Worm (Caenorhabditis elegans) whole organism, L2 larva: Measurements from ENCODE around the gene ncs-3.

Source experiments
- F13H6.1 ChIP-seq: sonication (generic microtip); optimal IDR thresholded peaks from 2 replicates; lab custom pipeline; 2016; ENCODE audit warnings: missing genetic modification characterization, missing compliant biosample characterization
- ama-1 ChIP-seq: fragments of 150-350 bp; optimal IDR thresholded peaks from 2 replicates; lab custom pipeline; 2018; ENCODE audit warnings: inconsistent platforms
- blmp-1 ChIP-seq: sonication (generic microtip); optimal IDR thresholded peaks from 2 replicates; lab custom pipeline; 2017; ENCODE audit warnings: missing genetic modification characterization, mild to moderate bottlenecking, missing compliant biosample characterization, antibody characterized with exemption, moderate library complexity; ENCODE audit not compliant: insufficient read depth
- fos-1 ChIP-seq: fragments of 150-350 bp; optimal IDR thresholded peaks from 2 replicates; lab custom pipeline; 2014; ENCODE audit warnings: missing biosample characterization, missing genetic modification characterization
- lsy-2 ChIP-seq, 2 experiments: fragments of 150-350 bp in 1 of 2; sonication (generic microtip) in 1 of 2; optimal IDR thresholded peaks; 2 replicates each; lab custom pipeline; 2014 to 2017; ENCODE audit warnings: missing biosample characterization in 2 of 2, missing genetic modification characterization in 2 of 2
- mdl-1 ChIP-seq, 2 experiments: fragments of 150-350 bp in 1 of 2; sonication (generic microtip) in 1 of 2; optimal IDR thresholded peaks; 2 replicates each; lab custom pipeline; 2017; ENCODE audit warnings: missing biosample characterization in 2 of 2, missing genetic modification characterization in 2 of 2
- nhr-11 ChIP-seq: fragments of 150-350 bp; optimal IDR thresholded peaks from 2 replicates; lab custom pipeline; 2014; ENCODE audit warnings: missing biosample characterization, missing genetic modification characterization
- nhr-129 ChIP-seq: fragments of 150-350 bp; optimal IDR thresholded peaks from 2 replicates; lab custom pipeline; 2014; ENCODE audit warnings: missing biosample characterization, missing genetic modification characterization
- nhr-23 ChIP-seq: fragments of 150-350 bp; optimal IDR thresholded peaks from 2 replicates; lab custom pipeline; 2014; ENCODE audit warnings: missing biosample characterization, missing genetic modification reagents, missing genetic modification characterization
- nhr-237 ChIP-seq: fragments of 150-350 bp; optimal IDR thresholded peaks from 2 replicates; lab custom pipeline; 2014; ENCODE audit warnings: missing biosample characterization, missing genetic modification characterization
- nhr-77 ChIP-seq: fragments of 150-350 bp; optimal IDR thresholded peaks from 2 replicates; lab custom pipeline; 2014; ENCODE audit warnings: missing biosample characterization, missing genetic modification characterization
- sem-4 ChIP-seq: fragments of 150-350 bp; optimal IDR thresholded peaks from 2 replicates; lab custom pipeline; 2014; ENCODE audit warnings: missing biosample characterization, missing genetic modification reagents, missing genetic modification characterization
- unc-62 ChIP-seq: fragments of 150-350 bp; optimal IDR thresholded peaks from 2 replicates; lab custom pipeline; 2014; ENCODE audit warnings: missing biosample characterization, missing genetic modification reagents, missing genetic modification characterization

- TF ChIP-seq nhr-237 (tag; lab: Kevin White, UChicago), result no peak
- TF ChIP-seq unc-62 (GFP tag; lab: Kevin White, UChicago), result no peak
- no peak for TF ChIP-seq mdl-1 (tag; optimal IDR thresholded peaks at IDR 0.05; lab: Kevin White, UChicago)
- no peak for TF ChIP-seq nhr-77 (tag; lab: Kevin White, UChicago)
- no peak for TF ChIP-seq ama-1
- TF ChIP-seq nhr-11, result no peak
- TF ChIP-seq sem-4 (tag; lab: Kevin White, UChicago), result no peak
- no peak for TF ChIP-seq lsy-2 (tag; optimal IDR thresholded peaks at IDR 0.05; lab: Kevin White, UChicago)
- peak; percentile 63 for TF ChIP-seq fos-1
- TF ChIP-seq nhr-129 (tag; lab: Kevin White, UChicago), result no peak
- TF ChIP-seq blmp-1 (tag; lab: Kevin White, UChicago), result no peak
- TF ChIP-seq nhr-23 (tag; lab: Kevin White, UChicago), result no peak
- no peak for TF ChIP-seq F13H6.1 (tag; lab: Kevin White, UChicago)
Observed at ce11 chrX:1046156-1046831, 7.6 kb upstream of the ncs-3 start, which contains the start of gene vpat-1.
